Fruit fly (Drosophila melanogaster): ENCODE data around the gene PIG-H.

dm6 chr3R:7999530-8000116 is at the start of gene PIG-H:
- TF ChIP-seq CTCF (optimal IDR thresholded peaks at IDR 0.05) (no peak), CG8478 (optimal IDR thresholded peaks at IDR 0.05) (no peak)

All from S2 (cell line).